Worm (Caenorhabditis elegans) whole organism, young adult: ENCODE measurements around the gene mif-1.
A peak's percentile ranks its signal among the peaks of the same experiment; 100 is the strongest.

Experiments
- B0336.3 ChIP-seq: fragments of 200-800 bp; sonication (Bioruptor generic); IDR thresholded peaks from 2 replicates; pipeline ENCODE4 v1.3.6; 2022; ENCODE audit warnings: missing genetic modification characterization, missing compliant biosample characterization
- D2030.7 ChIP-seq: fragments of 200-800 bp; sonication (Bioruptor generic); IDR thresholded peaks from 2 replicates; pipeline ENCODE4 v1.3.6; 2022; ENCODE audit warnings: missing genetic modification reagents, missing genetic modification characterization, missing compliant biosample characterization
- F10E7.11 ChIP-seq: sonication (generic microtip); optimal IDR thresholded peaks from 2 replicates; lab custom pipeline; 2017; ENCODE audit warnings: mild to moderate bottlenecking, missing genetic modification characterization, moderate library complexity, missing compliant biosample characterization
- F22D6.2 ChIP-seq: sonication (generic microtip); optimal IDR thresholded peaks from 2 replicates; lab custom pipeline; 2016; ENCODE audit warnings: mild to moderate bottlenecking, missing genetic modification characterization, missing compliant biosample characterization
- F52B5.7 ChIP-seq: sonication (generic microtip); optimal IDR thresholded peaks from 2 replicates; lab custom pipeline; 2016; ENCODE audit warnings: mild to moderate bottlenecking, missing genetic modification characterization, missing compliant biosample characterization
- F55B11.4 ChIP-seq: sonication (generic microtip); optimal IDR thresholded peaks from 2 replicates; lab custom pipeline; 2016; ENCODE audit warnings: missing compliant biosample characterization, missing genetic modification characterization, borderline replicate concordance; ENCODE audit not compliant: insufficient read depth
- K12H6.12 ChIP-seq: fragments of 200-800 bp; sonication (Bioruptor generic); optimal IDR thresholded peaks from 2 replicates; lab custom pipeline; 2018; ENCODE audit warnings: mild to moderate bottlenecking, missing genetic modification characterization, missing compliant biosample characterization
- aptf-2 ChIP-seq: fragments of 200-800 bp; sonication (Bioruptor generic); conservative IDR thresholded peaks from 2 replicates; pipeline ENCODE4 v1.3.6; 2022; ENCODE audit warnings: missing genetic modification reagents, missing genetic modification characterization, missing compliant biosample characterization
- aptf-3 ChIP-seq: fragments of 200-800 bp; sonication (Bioruptor generic); IDR thresholded peaks from 2 replicates; pipeline ENCODE4 v1.3.6; 2022; ENCODE audit warnings: missing genetic modification characterization, missing compliant biosample characterization
- atf-7 ChIP-seq: sonication (generic microtip); optimal IDR thresholded peaks from 2 replicates; lab custom pipeline; 2017; ENCODE audit warnings: mild to moderate bottlenecking, missing genetic modification characterization, missing compliant biosample characterization
- athp-1 ChIP-seq: sonication (generic microtip); optimal IDR thresholded peaks from 2 replicates; lab custom pipeline; 2017; ENCODE audit warnings: mild to moderate bottlenecking, missing genetic modification characterization, missing compliant biosample characterization
- attf-5 ChIP-seq: fragments of 200-800 bp; sonication (Bioruptor generic); optimal IDR thresholded peaks from 2 replicates; lab custom pipeline; 2018; ENCODE audit warnings: mild to moderate bottlenecking, missing genetic modification characterization, missing compliant biosample characterization
- bed-2 ChIP-seq: fragments of 200-800 bp; sonication (Bioruptor generic); IDR thresholded peaks from 2 replicates; pipeline ENCODE4 v1.3.6; 2022; ENCODE audit warnings: missing genetic modification reagents, missing genetic modification characterization, missing compliant biosample characterization
- ccch-3 ChIP-seq: fragments of 200-800 bp; sonication (Bioruptor generic); optimal IDR thresholded peaks from 2 replicates; lab custom pipeline; 2018; ENCODE audit warnings: mild to moderate bottlenecking, missing genetic modification characterization, missing compliant biosample characterization
- cebp-2 ChIP-seq: fragments of 200-800 bp; sonication (Bioruptor generic); IDR thresholded peaks from 2 replicates; pipeline ENCODE4 v1.3.6; 2022; ENCODE audit warnings: missing genetic modification characterization, missing compliant biosample characterization
- ceh-40 ChIP-seq: fragments of 200-800 bp; sonication (Bioruptor generic); IDR thresholded peaks from 2 replicates; pipeline ENCODE4 v1.3.6; 2022; ENCODE audit warnings: missing genetic modification characterization, missing compliant biosample characterization
- ceh-58 ChIP-seq: fragments of 200-800 bp; sonication (Bioruptor generic); IDR thresholded peaks from 2 replicates; pipeline ENCODE4 v1.3.6; 2022; ENCODE audit warnings: missing genetic modification characterization, missing compliant biosample characterization
- ceh-91 ChIP-seq: fragments of 200-800 bp; sonication (Bioruptor generic); IDR thresholded peaks from 2 replicates; pipeline ENCODE4 v1.3.6; 2022; ENCODE audit warnings: missing genetic modification reagents, missing genetic modification characterization, missing compliant biosample characterization
- egrh-3 ChIP-seq: fragments of 200-800 bp; sonication (Bioruptor generic); IDR thresholded peaks from 2 replicates; pipeline ENCODE4 v1.3.6; 2022; ENCODE audit warnings: missing genetic modification reagents, missing genetic modification characterization, missing compliant biosample characterization
- ets-4 ChIP-seq: fragments of 200-800 bp; sonication (Bioruptor generic); optimal IDR thresholded peaks from 2 replicates; lab custom pipeline; 2018; ENCODE audit warnings: mild to moderate bottlenecking, missing genetic modification characterization, missing compliant biosample characterization
- him-1 ChIP-seq: sonication (generic microtip); optimal IDR thresholded peaks from 2 replicates; lab custom pipeline; 2016; ENCODE audit warnings: missing genotype, missing genetic modification reagents, missing genetic modification characterization, missing compliant biosample characterization
- hsf-1 ChIP-seq: fragments of 200-800 bp; sonication (Bioruptor generic); IDR thresholded peaks from 2 replicates; pipeline ENCODE4 v1.3.6; 2022; ENCODE audit warnings: missing genetic modification reagents, missing genetic modification characterization, missing compliant biosample characterization
- let-526 ChIP-seq: fragments of 200-800 bp; sonication (Bioruptor generic); IDR thresholded peaks from 2 replicates; pipeline ENCODE4 v1.3.6; 2022; ENCODE audit warnings: missing genetic modification reagents, missing genetic modification characterization, missing compliant biosample characterization
- lin-40 ChIP-seq: sonication (generic microtip); optimal IDR thresholded peaks from 2 replicates; lab custom pipeline; 2016; ENCODE audit warnings: missing genetic modification characterization, mild to moderate bottlenecking, missing compliant biosample characterization, missing genotype, missing genetic modification reagents
- lsy-27 ChIP-seq: sonication (generic microtip); optimal IDR thresholded peaks from 2 replicates; lab custom pipeline; 2017; ENCODE audit warnings: missing genetic modification characterization, mild to moderate bottlenecking, missing compliant biosample characterization, antibody characterized with exemption, missing genotype, borderline replicate concordance; ENCODE audit not compliant: insufficient read depth
- madf-10 ChIP-seq: sonication (generic microtip); optimal IDR thresholded peaks from 2 replicates; lab custom pipeline; 2016; ENCODE audit warnings: mild to moderate bottlenecking, missing genetic modification characterization, missing compliant biosample characterization
- mel-28 ChIP-seq: sonication (generic microtip); optimal IDR thresholded peaks from 2 replicates; lab custom pipeline; 2016; ENCODE audit warnings: borderline replicate concordance, mild to moderate bottlenecking, missing genetic modification characterization, missing compliant biosample characterization
- mes-4 ChIP-seq: sonication (generic microtip); optimal IDR thresholded peaks from 2 replicates; lab custom pipeline; 2016; ENCODE audit warnings: missing genotype, missing genetic modification characterization, missing compliant biosample characterization
- nfya-2 ChIP-seq: fragments of 200-800 bp; sonication (Bioruptor generic); IDR thresholded peaks from 2 replicates; pipeline ENCODE4 v1.3.6; 2022; ENCODE audit warnings: missing genetic modification reagents, missing genetic modification characterization, missing compliant biosample characterization
- nfyb-1 ChIP-seq: fragments of 200-800 bp; sonication (Bioruptor generic); IDR thresholded peaks from 2 replicates; pipeline ENCODE4 v1.3.6; 2022; ENCODE audit warnings: missing genetic modification reagents, missing genetic modification characterization, missing compliant biosample characterization
- nhr-80 ChIP-seq: sonication (generic microtip); optimal IDR thresholded peaks from 2 replicates; lab custom pipeline; 2016; ENCODE audit warnings: missing genetic modification characterization, missing compliant biosample characterization
- rcor-1 ChIP-seq: fragments of 200-800 bp; sonication (Bioruptor generic); IDR thresholded peaks from 2 replicates; pipeline ENCODE4 v1.3.6; 2022; ENCODE audit warnings: missing genetic modification reagents, missing genetic modification characterization, missing compliant biosample characterization
- rec-8 ChIP-seq, 2 experiments: sonication (generic microtip); optimal IDR thresholded peaks; 2 replicates each; lab custom pipeline; 2016; ENCODE audit warnings: mild to moderate bottlenecking in 2 of 2, missing genetic modification characterization in 2 of 2, missing genetic modification reagents in 2 of 2, missing genotype in 2 of 2, missing biosample characterization in 1 of 2, missing compliant biosample characterization in 1 of 2, moderate library complexity in 1 of 2
- sdz-38 ChIP-seq: sonication (generic microtip); optimal IDR thresholded peaks from 2 replicates; lab custom pipeline; 2016; ENCODE audit warnings: missing genotype, missing genetic modification characterization, missing compliant biosample characterization
- sea-2 ChIP-seq: fragments of 200-800 bp; sonication (Bioruptor generic); IDR thresholded peaks from 2 replicates; pipeline ENCODE4 v1.3.6; 2022; ENCODE audit warnings: missing genetic modification characterization, missing compliant biosample characterization
- snpc-1.3 ChIP-seq: sonication (generic microtip); optimal IDR thresholded peaks from 2 replicates; lab custom pipeline; 2017; ENCODE audit warnings: missing genetic modification characterization, mild to moderate bottlenecking, missing compliant biosample characterization, antibody characterized with exemption, moderate library complexity, missing genotype, missing genetic modification reagents; ENCODE audit not compliant: insufficient read depth
- snpc-4 ChIP-seq, 5 experiments: fragments of 150-350 bp in 1 of 5; sonication (generic microtip) in 4 of 5; optimal IDR thresholded peaks; 2 replicates each; lab custom pipeline; 2014 to 2018; ENCODE audit warnings: missing genetic modification characterization in 5 of 5, missing biosample characterization in 3 of 5, antibody characterized with exemption in 2 of 5, mild to moderate bottlenecking in 2 of 5, missing compliant biosample characterization in 2 of 5, missing genotype in 2 of 5, moderate library complexity in 2 of 5, missing genetic modification reagents in 1 of 5
- somi-1 ChIP-seq: fragments of 200-800 bp; sonication (Bioruptor generic); optimal IDR thresholded peaks from 2 replicates; lab custom pipeline; 2018; ENCODE audit warnings: mild to moderate bottlenecking, missing genetic modification characterization, missing compliant biosample characterization
- tbp1 ChIP-seq: fragments of 200-800 bp; sonication (Bioruptor generic); optimal IDR thresholded peaks from 2 replicates; lab custom pipeline; 2018; ENCODE audit warnings: mild to moderate bottlenecking, missing genetic modification characterization, missing compliant biosample characterization
- unc-62 ChIP-seq: fragments of 150-350 bp; optimal IDR thresholded peaks from 2 replicates; lab custom pipeline; 2014; ENCODE audit warnings: missing biosample characterization, missing genetic modification reagents, missing genetic modification characterization
- xnd-1 ChIP-seq: sonication (generic microtip); optimal IDR thresholded peaks from 2 replicates; lab custom pipeline; 2016; ENCODE audit warnings: missing genotype, missing genetic modification reagents, missing genetic modification characterization, missing compliant biosample characterization
- zfh-2 ChIP-seq: fragments of 200-800 bp; sonication (Bioruptor generic); conservative IDR thresholded peaks from 2 replicates; pipeline ENCODE4 v1.3.6; 2022; ENCODE audit warnings: missing genetic modification reagents, missing genetic modification characterization, missing compliant biosample characterization
- ztf-22 ChIP-seq: fragments of 200-800 bp; sonication (Bioruptor generic); optimal IDR thresholded peaks from 2 replicates; lab custom pipeline; 2018; ENCODE audit warnings: mild to moderate bottlenecking, missing genetic modification characterization, moderate library complexity, missing compliant biosample characterization

Gene mif-1

DNA sequence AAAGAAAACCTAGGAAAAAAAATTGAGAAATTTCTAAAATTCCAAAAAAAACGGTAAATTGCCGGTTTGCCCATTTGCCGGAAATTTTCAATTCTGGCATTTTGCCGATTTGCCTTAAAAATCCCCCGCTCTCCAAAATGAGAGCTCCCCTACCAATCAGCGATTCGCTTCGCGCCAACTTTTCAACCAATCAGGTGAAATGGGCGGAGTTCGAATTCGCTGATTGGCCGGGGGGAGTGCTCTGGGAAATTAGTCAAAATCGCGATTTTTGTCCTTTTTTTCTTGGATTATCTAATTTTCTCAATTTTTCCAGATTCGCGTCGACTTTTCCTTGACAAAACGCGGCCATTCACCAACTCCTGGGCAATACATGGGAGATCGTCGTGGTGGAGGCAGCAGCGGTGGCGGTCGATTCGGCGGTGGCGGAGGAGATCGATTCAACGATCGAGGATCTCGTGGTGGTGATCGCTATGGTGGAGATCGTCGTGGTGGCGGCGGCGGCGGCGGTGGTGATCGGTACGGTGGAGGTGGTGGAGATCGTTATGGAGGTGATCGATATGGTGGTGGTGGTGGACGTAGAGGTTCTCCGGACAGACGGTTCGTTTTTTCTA lies 18.3 kb upstream of the mif-1 start:
- TF ChIP-seq zfh-2 (peak; percentile 83), egrh-3 (GFP tag; lab: Robert Waterston, UW) (peak; percentile 75; the same call in 1 of the 2 replicates), rec-8 (tag; optimal IDR thresholded peaks at IDR 0.05; lab: Kevin White, UChicago) (no peak), rcor-1 (GFP tag; lab: Robert Waterston, UW) (peak; percentile 28; the same call in 1 of the 2 replicates), nfyb-1 (peak; percentile 90), K12H6.12 (no peak)
- TF ChIP-seq, all 124 proteins: peak for 4

DNA sequence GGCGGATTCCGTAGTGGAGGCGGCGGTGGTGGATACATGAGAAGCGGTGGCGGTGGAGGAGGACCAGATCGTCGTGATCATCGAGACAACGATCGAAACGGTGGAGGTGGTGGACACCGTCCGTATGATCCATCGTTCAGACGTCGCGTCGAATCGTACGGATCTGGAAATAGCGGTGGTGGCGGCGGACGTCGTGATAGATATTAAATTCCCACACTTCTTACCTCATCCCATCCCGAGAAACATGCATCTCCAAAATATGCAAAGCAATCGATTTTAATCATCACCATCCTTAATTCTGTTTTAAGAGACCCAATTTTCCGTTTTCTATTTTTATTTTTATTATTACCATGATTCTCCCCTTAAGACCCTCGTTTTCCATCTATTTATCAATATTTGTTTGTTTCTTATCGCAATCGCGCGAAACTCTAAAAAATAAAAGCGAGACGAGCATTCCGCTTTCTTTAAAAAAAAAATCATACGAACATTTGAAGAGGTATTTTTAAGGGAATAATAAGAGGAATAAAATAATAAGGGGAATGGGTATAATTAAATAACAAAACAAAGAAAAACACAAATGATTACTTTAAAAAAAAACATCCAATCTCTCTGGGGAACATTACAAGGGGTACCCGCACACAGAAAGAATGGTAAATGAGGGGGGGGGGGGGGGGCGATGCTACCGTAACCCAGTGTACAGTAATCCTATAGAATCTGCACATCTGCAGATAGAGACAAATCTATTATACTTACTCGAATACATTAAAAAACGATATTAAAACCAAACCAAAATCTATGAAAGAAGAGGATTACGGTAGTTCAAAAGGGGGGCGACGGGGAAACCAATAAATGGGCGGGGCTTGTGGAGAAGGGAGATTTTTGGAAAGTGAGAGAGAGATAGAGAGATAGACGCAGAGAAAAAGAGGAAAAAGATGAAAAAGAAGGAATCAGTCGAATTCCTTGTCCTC lies 17.1 kb upstream of the mif-1 start:
- TF ChIP-seq F22D6.2 (tag; lab: Kevin White, UChicago) (no peak), lsy-27 (tag; lab: Kevin White, UChicago) (no peak), ceh-91 (GFP tag; lab: Robert Waterston, UW) (no peak; the same call in 1 of the 2 replicates), mel-28 (tag; lab: Kevin White, UChicago) (no peak), rec-8 (tag; optimal IDR thresholded peaks at IDR 0.05; lab: Kevin White, UChicago) (peak in 1 of 2 experiments; percentile 44), atf-7 (tag; lab: Kevin White, UChicago) (no peak), snpc-1.3 (tag; lab: Kevin White, UChicago) (no peak), xnd-1 (tag; lab: Kevin White, UChicago) (peak; percentile 18), hsf-1 (no peak), nhr-80 (tag; lab: Kevin White, UChicago) (no peak), sea-2 (GFP tag; lab: Robert Waterston, UW) (no peak), cebp-2 (GFP tag; lab: Robert Waterston, UW) (peak; percentile 85; the same call in 1 of the 2 replicates), athp-1 (tag; lab: Kevin White, UChicago) (peak; percentile 72), aptf-3 (GFP tag; lab: Robert Waterston, UW) (0 out of 2 replicates have a peak, but pooled peaks have one; percentile 11), sdz-38 (tag; lab: Kevin White, UChicago) (no peak), attf-5 (no peak), F10E7.11 (tag; lab: Kevin White, UChicago) (peak; percentile 9), him-1 (tag; lab: Kevin White, UChicago) (peak; percentile 99), lin-40 (tag; lab: Kevin White, UChicago) (no peak), madf-10 (no peak), let-526 (GFP tag; lab: Robert Waterston, UW) (no peak), ztf-22 (GFP tag; lab: Kevin White, UChicago) (no peak), snpc-4 (GFP tag; optimal IDR thresholded peaks at IDR 0.05; lab: Kevin White, UChicago) (peak; percentile 52), snpc-4 (tag; optimal IDR thresholded peaks at IDR 0.05; lab: Kevin White, UChicago) (peak in 2 of 4 experiments; percentile 18 to 58), tbp1 (no peak), somi-1 (no peak), nfyb-1 (peak; percentile 84), unc-62 (GFP tag; lab: Kevin White, UChicago) (no peak), nfya-2 (GFP tag; lab: Robert Waterston, UW) (no peak), aptf-2 (GFP tag; lab: Robert Waterston, UW) (no peak), F52B5.7 (tag; lab: Kevin White, UChicago) (peak; percentile 92), ceh-40 (no peak; the same call in 1 of the 2 replicates), bed-2 (GFP tag; lab: Robert Waterston, UW) (no peak), ets-4 (GFP tag; lab: Kevin White, UChicago) (peak; percentile 19), mes-4 (tag; lab: Kevin White, UChicago) (no peak), F55B11.4 (tag; lab: Kevin White, UChicago) (no peak), D2030.7 (GFP tag; lab: Robert Waterston, UW) (no peak), ccch-3 (GFP tag; lab: Kevin White, UChicago) (no peak), B0336.3 (GFP tag; lab: Robert Waterston, UW) (peak; percentile 85), ceh-58 (no peak)
